Fruit fly (Drosophila melanogaster) S2 (cell line): ENCODE data around the gene Cdk12.

ENCODE experiments used
- CG8478 ChIP-seq: fragments of >200 bp; optimal IDR thresholded peaks from 2 replicates; lab custom pipeline; 2018
- CTCF ChIP-seq, 2 experiments: fragments of >200 bp; optimal IDR thresholded peaks; 2 replicates each; lab custom pipeline; 2018

DNA sequence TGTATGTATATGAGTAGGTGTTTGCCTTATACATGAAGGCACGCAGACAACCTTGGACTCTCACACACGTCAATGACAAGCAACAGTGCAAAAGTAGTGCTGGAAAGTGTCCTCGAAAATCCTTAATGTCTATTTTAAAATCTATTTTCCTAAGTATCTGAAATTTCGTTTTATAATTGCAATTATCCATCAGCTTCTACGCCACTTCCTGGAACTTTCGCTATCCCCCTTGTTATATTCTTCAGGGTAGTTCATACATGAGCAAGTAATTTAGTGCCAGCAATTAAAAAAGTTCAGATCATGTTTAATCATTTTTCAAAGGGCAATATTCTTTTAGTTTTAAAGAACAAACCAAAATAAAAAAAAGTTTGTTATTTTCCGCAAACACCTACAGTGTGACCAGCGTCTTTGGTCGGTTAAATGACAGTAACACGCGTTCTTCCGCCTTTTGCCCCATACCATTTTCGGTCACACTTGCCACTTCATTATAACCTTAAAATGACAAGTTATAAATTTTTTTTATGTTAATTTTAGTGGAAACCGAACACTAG is 685 bp downstream of the Cdk12 start:
- TF ChIP-seq CG8478 (lab: Kevin White, UChicago) (no peak), CTCF (optimal IDR thresholded peaks at IDR 0.05; lab: Kevin White, UChicago) (no peak)
